Worm (Caenorhabditis elegans) whole organism, late embryonic: Measurements from ENCODE around the gene cal-2.
A peak's percentile ranks its signal among the peaks of the same experiment; 100 is the strongest.

ENCODE experiments used
- K02D7.2 ChIP-seq: sonication (generic microtip); optimal IDR thresholded peaks from 2 replicates; lab custom pipeline; 2017; ENCODE audit warnings: mild to moderate bottlenecking, missing genetic modification characterization, missing compliant biosample characterization
- Y22D7AL.16 ChIP-seq: sonication (generic microtip); optimal IDR thresholded peaks from 2 replicates; lab custom pipeline; 2016; ENCODE audit warnings: missing genetic modification characterization, missing compliant biosample characterization
- ahr-1 ChIP-seq: sonication (generic microtip); optimal IDR thresholded peaks from 2 replicates; lab custom pipeline; 2016; ENCODE audit warnings: missing genetic modification characterization, missing compliant biosample characterization
- ama-1 ChIP-seq: fragments of 150-350 bp; optimal IDR thresholded peaks from 2 replicates; lab custom pipeline; 2014
- ceh-18 ChIP-seq: sonication (generic microtip); optimal IDR thresholded peaks from 2 replicates; lab custom pipeline; 2016; ENCODE audit warnings: missing genetic modification characterization, missing compliant biosample characterization
- ceh-19 ChIP-seq: fragments of 200-800 bp; sonication (Bioruptor generic); optimal IDR thresholded peaks from 2 replicates; lab custom pipeline; 2018; ENCODE audit warnings: mild to moderate bottlenecking, missing genetic modification characterization, missing compliant biosample characterization
- ceh-24 ChIP-seq: sonication (generic microtip); optimal IDR thresholded peaks from 2 replicates; lab custom pipeline; 2016; ENCODE audit warnings: mild to moderate bottlenecking, missing genetic modification characterization, missing compliant biosample characterization
- ceh-30 ChIP-seq: fragments of 150-350 bp; optimal IDR thresholded peaks from 2 replicates; lab custom pipeline; 2014; ENCODE audit warnings: missing biosample characterization, missing genetic modification characterization
- ceh-34 ChIP-seq: sonication (generic microtip); optimal IDR thresholded peaks from 2 replicates; lab custom pipeline; 2016; ENCODE audit warnings: mild to moderate bottlenecking, missing genetic modification characterization, missing compliant biosample characterization
- ceh-45 ChIP-seq: fragments of 200-800 bp; sonication (Bioruptor generic); IDR thresholded peaks from 2 replicates; pipeline ENCODE4 v1.3.6; 2022; ENCODE audit warnings: missing genetic modification reagents, missing genetic modification characterization, missing compliant biosample characterization
- ceh-9 ChIP-seq: sonication (generic microtip); optimal IDR thresholded peaks from 2 replicates; lab custom pipeline; 2016; ENCODE audit warnings: mild to moderate bottlenecking, missing genetic modification characterization, inconsistent platforms, missing compliant biosample characterization
- che-1 ChIP-seq: sonication (generic microtip); optimal IDR thresholded peaks from 2 replicates; lab custom pipeline; 2016; ENCODE audit warnings: mild to moderate bottlenecking, missing genetic modification characterization, missing compliant biosample characterization
- dmd-4 ChIP-seq: sonication (generic microtip); optimal IDR thresholded peaks from 2 replicates; lab custom pipeline; 2016; ENCODE audit warnings: borderline replicate concordance, missing genetic modification characterization, missing compliant biosample characterization
- elt-4 ChIP-seq: sonication (generic microtip); optimal IDR thresholded peaks from 2 replicates; lab custom pipeline; 2016; ENCODE audit warnings: missing genetic modification characterization, missing compliant biosample characterization
- fax-1 ChIP-seq: sonication (generic microtip); optimal IDR thresholded peaks from 2 replicates; lab custom pipeline; 2016; ENCODE audit warnings: missing genotype, missing genetic modification characterization, missing compliant biosample characterization
- gmeb-2 ChIP-seq: sonication (generic microtip); optimal IDR thresholded peaks from 2 replicates; lab custom pipeline; 2016; ENCODE audit warnings: missing genetic modification characterization, inconsistent platforms, missing compliant biosample characterization
- hlh-30 ChIP-seq: sonication (generic microtip); optimal IDR thresholded peaks from 2 replicates; lab custom pipeline; 2017; ENCODE audit warnings: antibody characterized with exemption, missing genetic modification characterization, missing compliant biosample characterization; ENCODE audit not compliant: insufficient read depth
- hlh-6 ChIP-seq: sonication (generic microtip); optimal IDR thresholded peaks from 2 replicates; lab custom pipeline; 2016; ENCODE audit warnings: missing genotype, missing genetic modification characterization, missing compliant biosample characterization
- nhr-232 ChIP-seq: sonication (generic microtip); optimal IDR thresholded peaks from 2 replicates; lab custom pipeline; 2016; ENCODE audit warnings: missing genetic modification characterization, missing compliant biosample characterization
- npax-4 ChIP-seq: sonication (generic microtip); optimal IDR thresholded peaks from 2 replicates; lab custom pipeline; 2016; ENCODE audit warnings: missing genetic modification characterization, missing compliant biosample characterization
- pag-3 ChIP-seq: sonication (generic microtip); optimal IDR thresholded peaks from 2 replicates; lab custom pipeline; 2016; ENCODE audit warnings: missing compliant biosample characterization, missing genetic modification characterization, borderline replicate concordance
- pat-9 ChIP-seq: fragments of 200-800 bp; sonication (Bioruptor generic); optimal IDR thresholded peaks from 2 replicates; lab custom pipeline; 2018; ENCODE audit warnings: mild to moderate bottlenecking, missing genetic modification characterization, moderate library complexity, missing compliant biosample characterization
- pax-1 ChIP-seq: fragments of 150-350 bp; optimal IDR thresholded peaks from 2 replicates; lab custom pipeline; 2014; ENCODE audit warnings: missing biosample characterization, missing genetic modification characterization
- pha-2 ChIP-seq: sonication (generic microtip); optimal IDR thresholded peaks from 2 replicates; lab custom pipeline; 2017; ENCODE audit warnings: mild to moderate bottlenecking, missing genetic modification characterization, missing compliant biosample characterization
- rnt-1 ChIP-seq: sonication (generic microtip); optimal IDR thresholded peaks from 2 replicates; lab custom pipeline; 2016; ENCODE audit warnings: missing genetic modification characterization, missing compliant biosample characterization
- sdc-2 ChIP-seq: sonication (generic microtip); optimal IDR thresholded peaks from 2 replicates; lab custom pipeline; 2016; ENCODE audit warnings: missing genotype, missing genetic modification characterization, missing compliant biosample characterization
- sox-2 ChIP-seq: fragments of 200-800 bp; sonication (Bioruptor generic); IDR thresholded peaks from 2 replicates; pipeline ENCODE4 v1.3.6; 2022; ENCODE audit warnings: missing genetic modification reagents, missing genetic modification characterization, missing compliant biosample characterization
- sox-4 ChIP-seq: sonication (generic microtip); optimal IDR thresholded peaks from 2 replicates; lab custom pipeline; 2017; ENCODE audit warnings: mild to moderate bottlenecking, missing genetic modification characterization, inconsistent platforms, missing compliant biosample characterization
- syd-9 ChIP-seq: sonication (generic microtip); optimal IDR thresholded peaks from 2 replicates; lab custom pipeline; 2016; ENCODE audit warnings: mild to moderate bottlenecking, missing genetic modification characterization, moderate library complexity, missing compliant biosample characterization
- tbx-2 ChIP-seq: sonication (generic microtip); optimal IDR thresholded peaks from 2 replicates; lab custom pipeline; 2016; ENCODE audit warnings: missing genetic modification characterization, missing compliant biosample characterization
- tbx-7 ChIP-seq: sonication (generic microtip); optimal IDR thresholded peaks from 2 replicates; lab custom pipeline; 2016; ENCODE audit warnings: missing genotype, missing genetic modification characterization, missing compliant biosample characterization
- ttx-3 ChIP-seq: sonication (generic microtip); optimal IDR thresholded peaks from 2 replicates; lab custom pipeline; 2016; ENCODE audit warnings: missing genetic modification reagents, missing genetic modification characterization, missing compliant biosample characterization
- unc-42 ChIP-seq: sonication (generic microtip); optimal IDR thresholded peaks from 2 replicates; lab custom pipeline; 2016; ENCODE audit warnings: missing genotype, missing genetic modification characterization, missing compliant biosample characterization
- unc-55 ChIP-seq: sonication (generic microtip); optimal IDR thresholded peaks from 2 replicates; lab custom pipeline; 2017; ENCODE audit warnings: missing biosample characterization, missing genetic modification reagents, missing genetic modification characterization
- zip-5 ChIP-seq: sonication (generic microtip); optimal IDR thresholded peaks from 2 replicates; lab custom pipeline; 2016; ENCODE audit warnings: missing genetic modification characterization, missing compliant biosample characterization

Gene cal-2

ce11 chrII:8930763-8931162 lies 29.8 kb upstream of the cal-2 start, which contains the start of gene enol-1:
TSS of gene enol-1 (plus strand) at chrII:8930997.
- TF ChIP-seq ceh-34 (tag; lab: Kevin White, UChicago) (no peak), pax-1 (tag; lab: Kevin White, UChicago) (no peak), elt-4 (tag; lab: Kevin White, UChicago) (no peak), pat-9 (tag; lab: Kevin White, UChicago) (no peak), tbx-7 (tag; lab: Kevin White, UChicago) (no peak), ceh-45 (GFP tag; lab: Robert Waterston, UW) (no peak), dmd-4 (no peak), gmeb-2 (tag; lab: Kevin White, UChicago) (no peak), ahr-1 (tag; lab: Kevin White, UChicago) (no peak), ceh-24 (tag; lab: Kevin White, UChicago) (no peak), unc-42 (tag; lab: Kevin White, UChicago) (no peak), nhr-232 (no peak), ttx-3 (tag; lab: Kevin White, UChicago) (no peak), ceh-9 (tag; lab: Kevin White, UChicago) (no peak), ceh-30 (tag; lab: Kevin White, UChicago) (no peak), tbx-2 (tag; lab: Kevin White, UChicago) (no peak), zip-5 (no peak), rnt-1 (tag; lab: Kevin White, UChicago) (no peak), sox-2 (GFP tag; lab: Robert Waterston, UW) (no peak)

ce11 chrII:8931405-8932149 lies 28.9 kb upstream of the cal-2 start:
- TF ChIP-seq pag-3 (tag; lab: Kevin White, UChicago) (no peak), unc-42 (tag; lab: Kevin White, UChicago) (peak; percentile 29), sdc-2 (tag; lab: Kevin White, UChicago) (peak; percentile 9), ceh-18 (tag; lab: Kevin White, UChicago) (peak; percentile 11), npax-4 (tag; lab: Kevin White, UChicago) (no peak)
- TF ChIP-seq, all 69 proteins: peak for 3

ce11 chrII:8932392-8932791 lies 28.1 kb upstream of the cal-2 start:
- no peak for TF ChIP-seq hlh-30 (tag; lab: Kevin White, UChicago)
- no peak for TF ChIP-seq K02D7.2 (tag; lab: Kevin White, UChicago)
- no peak for TF ChIP-seq hlh-6 (tag; lab: Kevin White, UChicago)
- TF ChIP-seq gmeb-2 (tag; lab: Kevin White, UChicago): no peak
- no peak for TF ChIP-seq syd-9 (tag; lab: Kevin White, UChicago)
- no peak for TF ChIP-seq unc-55 (GFP tag; lab: Kevin White, UChicago)
- no peak for TF ChIP-seq unc-42 (tag; lab: Kevin White, UChicago)
- no peak for TF ChIP-seq ceh-19
- TF ChIP-seq che-1 (tag; lab: Kevin White, UChicago): no peak
- TF ChIP-seq fax-1 (tag; lab: Kevin White, UChicago): no peak
- TF ChIP-seq sox-4: no peak
- TF ChIP-seq ama-1: no peak
- TF ChIP-seq pha-2 (tag; lab: Kevin White, UChicago): no peak
- no peak for TF ChIP-seq Y22D7AL.16 (tag; lab: Kevin White, UChicago)
- no peak for TF ChIP-seq ceh-45 (GFP tag; lab: Robert Waterston, UW)
